Worm (Caenorhabditis elegans) whole organism, early embryonic: ENCODE results near the gene R07B1.11.

Experiments used
- aly-1 ChIP-seq: sonication (generic microtip); optimal IDR thresholded peaks from 2 replicates; lab custom pipeline; 2016; ENCODE audit warnings: missing genetic modification characterization, missing compliant biosample characterization
- ama-1 ChIP-seq: fragments of 150-350 bp; optimal IDR thresholded peaks from 2 replicates; lab custom pipeline; 2014
- ceh-36 ChIP-seq: sonication (generic microtip); optimal IDR thresholded peaks from 2 replicates; lab custom pipeline; 2016; ENCODE audit warnings: missing genetic modification characterization, inconsistent platforms, missing compliant biosample characterization
- ets-7 ChIP-seq: sonication (generic microtip); optimal IDR thresholded peaks from 2 replicates; lab custom pipeline; 2016; ENCODE audit warnings: missing genotype, missing genetic modification characterization, missing compliant biosample characterization
- flt-1 ChIP-seq: fragments of 200-800 bp; sonication (Bioruptor generic); IDR thresholded peaks from 2 replicates; pipeline ENCODE4 v1.3.6; 2022; ENCODE audit warnings: missing genetic modification characterization, missing compliant biosample characterization
- sea-1 ChIP-seq: fragments of 200-800 bp; sonication (Bioruptor generic); conservative IDR thresholded peaks from 2 replicates; pipeline ENCODE4 v1.3.6; 2022; ENCODE audit warnings: missing genetic modification characterization, missing compliant biosample characterization

DNA sequence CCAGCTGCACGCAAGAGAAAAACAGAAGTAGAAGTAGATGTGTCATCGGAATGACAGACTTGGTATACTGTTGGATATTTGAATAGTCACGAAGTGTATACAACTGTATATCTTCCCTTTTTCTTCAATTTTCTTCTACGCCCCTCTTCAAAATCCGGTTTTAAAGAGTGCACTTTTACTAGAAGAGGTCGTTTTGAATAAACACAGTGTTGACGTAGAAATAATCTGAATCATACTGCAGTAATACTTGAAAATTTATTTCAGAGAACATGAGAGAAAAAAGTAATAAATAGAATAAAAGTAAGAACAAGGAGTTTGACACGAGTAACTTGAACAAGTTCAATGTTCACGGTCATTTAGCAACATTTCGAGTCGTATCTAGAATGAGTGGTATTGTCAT lies 15.8 kb downstream of the R07B1.11 start, which contains the start of gene R07B1.8:
- TF ChIP-seq ama-1 (lab: Kevin White, UChicago): no peak
- no peak for TF ChIP-seq ets-7 (tag; lab: Kevin White, UChicago)
- TF ChIP-seq ceh-36: no peak
- no peak for TF ChIP-seq aly-1 (tag; lab: Kevin White, UChicago)
- no peak for TF ChIP-seq flt-1 (GFP tag; lab: Robert Waterston, UW)
- no peak for TF ChIP-seq sea-1 (GFP tag; lab: Robert Waterston, UW)
